Worm (Caenorhabditis elegans) whole organism, young adult: ENCODE results near the gene cab-1.
A peak's percentile ranks its signal among the peaks of the same experiment; 100 is the strongest.

Experiments
- B0261.1 ChIP-seq: sonication (generic microtip); optimal IDR thresholded peaks from 2 replicates; lab custom pipeline; 2016; ENCODE audit warnings: mild to moderate bottlenecking, missing genetic modification characterization, moderate library complexity, missing compliant biosample characterization
- B0336.3 ChIP-seq: fragments of 200-800 bp; sonication (Bioruptor generic); IDR thresholded peaks from 2 replicates; pipeline ENCODE4 v1.3.6; 2022; ENCODE audit warnings: missing genetic modification characterization, missing compliant biosample characterization
- D2030.7 ChIP-seq: fragments of 200-800 bp; sonication (Bioruptor generic); IDR thresholded peaks from 2 replicates; pipeline ENCODE4 v1.3.6; 2022; ENCODE audit warnings: missing genetic modification reagents, missing genetic modification characterization, missing compliant biosample characterization
- F22D6.2 ChIP-seq: sonication (generic microtip); optimal IDR thresholded peaks from 2 replicates; lab custom pipeline; 2016; ENCODE audit warnings: mild to moderate bottlenecking, missing genetic modification characterization, missing compliant biosample characterization
- F39B2.1 ChIP-seq: fragments of 200-800 bp; sonication (Bioruptor generic); IDR thresholded peaks from 2 replicates; pipeline ENCODE4 v1.3.6; 2022; ENCODE audit warnings: missing genetic modification reagents, missing genetic modification characterization, missing compliant biosample characterization
- F49E8.2 ChIP-seq: sonication (generic microtip); optimal IDR thresholded peaks from 3 replicates; lab custom pipeline; 2017; ENCODE audit warnings: missing genetic modification characterization, mild to moderate bottlenecking, missing compliant biosample characterization, antibody characterized with exemption, moderate library complexity; ENCODE audit not compliant: insufficient read depth
- K11D2.4 ChIP-seq: fragments of 200-800 bp; sonication (Bioruptor generic); IDR thresholded peaks from 2 replicates; pipeline ENCODE4 v1.3.6; 2022; ENCODE audit warnings: missing genetic modification reagents, missing genetic modification characterization, missing compliant biosample characterization
- Y53F4B.3 ChIP-seq: fragments of 200-800 bp; sonication (Bioruptor generic); IDR thresholded peaks from 2 replicates; pipeline ENCODE4 v1.3.6; 2022; ENCODE audit warnings: missing genetic modification reagents, missing genetic modification characterization, missing compliant biosample characterization
- Y53G8AR.9 ChIP-seq: fragments of 200-800 bp; sonication (Bioruptor generic); conservative IDR thresholded peaks from 2 replicates; pipeline ENCODE4 v1.3.6; 2022; ENCODE audit warnings: missing genetic modification reagents, missing genetic modification characterization, missing compliant biosample characterization
- aptf-3 ChIP-seq: fragments of 200-800 bp; sonication (Bioruptor generic); IDR thresholded peaks from 2 replicates; pipeline ENCODE4 v1.3.6; 2022; ENCODE audit warnings: missing genetic modification characterization, missing compliant biosample characterization
- atf-7 ChIP-seq: sonication (generic microtip); optimal IDR thresholded peaks from 2 replicates; lab custom pipeline; 2017; ENCODE audit warnings: mild to moderate bottlenecking, missing genetic modification characterization, missing compliant biosample characterization
- attf-6 ChIP-seq: fragments of 200-800 bp; sonication (Bioruptor generic); IDR thresholded peaks from 2 replicates; pipeline ENCODE4 v1.3.6; 2022; ENCODE audit warnings: missing genetic modification reagents, missing genetic modification characterization, missing compliant biosample characterization
- ccch-3 ChIP-seq: fragments of 200-800 bp; sonication (Bioruptor generic); optimal IDR thresholded peaks from 2 replicates; lab custom pipeline; 2018; ENCODE audit warnings: mild to moderate bottlenecking, missing genetic modification characterization, missing compliant biosample characterization
- cebp-2 ChIP-seq: fragments of 200-800 bp; sonication (Bioruptor generic); IDR thresholded peaks from 2 replicates; pipeline ENCODE4 v1.3.6; 2022; ENCODE audit warnings: missing genetic modification characterization, missing compliant biosample characterization
- ceh-27 ChIP-seq: fragments of 200-800 bp; sonication (Bioruptor generic); optimal IDR thresholded peaks from 2 replicates; lab custom pipeline; 2018; ENCODE audit warnings: mild to moderate bottlenecking, missing genetic modification characterization, moderate library complexity, missing compliant biosample characterization
- ceh-40 ChIP-seq: fragments of 200-800 bp; sonication (Bioruptor generic); IDR thresholded peaks from 2 replicates; pipeline ENCODE4 v1.3.6; 2022; ENCODE audit warnings: missing genetic modification characterization, missing compliant biosample characterization
- ceh-58 ChIP-seq: fragments of 200-800 bp; sonication (Bioruptor generic); IDR thresholded peaks from 2 replicates; pipeline ENCODE4 v1.3.6; 2022; ENCODE audit warnings: missing genetic modification characterization, missing compliant biosample characterization
- ceh-79 ChIP-seq: sonication (generic microtip); optimal IDR thresholded peaks from 2 replicates; lab custom pipeline; 2017; ENCODE audit warnings: mild to moderate bottlenecking, missing genetic modification characterization, missing compliant biosample characterization
- chd-7 ChIP-seq: sonication (generic microtip); optimal IDR thresholded peaks from 2 replicates; lab custom pipeline; 2016; ENCODE audit warnings: mild to moderate bottlenecking, missing genetic modification characterization, moderate library complexity, missing compliant biosample characterization
- efl-1 ChIP-seq: fragments of 150-350 bp; optimal IDR thresholded peaks from 2 replicates; lab custom pipeline; 2014; ENCODE audit warnings: missing biosample characterization, missing genetic modification reagents, missing genetic modification characterization
- egl-44 ChIP-seq: fragments of 200-800 bp; sonication (Bioruptor generic); IDR thresholded peaks from 2 replicates; pipeline ENCODE4 v1.3.6; 2022; ENCODE audit warnings: missing genetic modification reagents, missing genetic modification characterization, missing compliant biosample characterization
- ekl-4 ChIP-seq: fragments of 200-800 bp; sonication (Bioruptor generic); IDR thresholded peaks from 2 replicates; pipeline ENCODE4 v1.3.6; 2022; ENCODE audit warnings: missing genetic modification reagents, missing genetic modification characterization, missing compliant biosample characterization
- gei-17 ChIP-seq: fragments of 200-800 bp; sonication (Bioruptor generic); optimal IDR thresholded peaks from 2 replicates; lab custom pipeline; 2018; ENCODE audit warnings: mild to moderate bottlenecking, missing genetic modification characterization, missing compliant biosample characterization
- hmg-1.2 ChIP-seq: fragments of 200-800 bp; sonication (Bioruptor generic); IDR thresholded peaks from 2 replicates; pipeline ENCODE4 v1.3.6; 2022; ENCODE audit warnings: missing genetic modification reagents, missing genetic modification characterization, missing compliant biosample characterization
- hmg-20 ChIP-seq: fragments of 200-800 bp; sonication (Bioruptor generic); IDR thresholded peaks from 2 replicates; pipeline ENCODE4 v1.3.6; 2022; ENCODE audit warnings: missing genetic modification reagents, missing genetic modification characterization, missing compliant biosample characterization
- hrde-1 ChIP-seq: sonication (generic microtip); optimal IDR thresholded peaks from 2 replicates; lab custom pipeline; 2016; ENCODE audit warnings: missing genetic modification characterization, mild to moderate bottlenecking, missing compliant biosample characterization, moderate library complexity, missing genotype, missing genetic modification reagents, borderline replicate concordance
- hsf-1 ChIP-seq: fragments of 200-800 bp; sonication (Bioruptor generic); IDR thresholded peaks from 2 replicates; pipeline ENCODE4 v1.3.6; 2022; ENCODE audit warnings: missing genetic modification reagents, missing genetic modification characterization, missing compliant biosample characterization
- let-526 ChIP-seq: fragments of 200-800 bp; sonication (Bioruptor generic); IDR thresholded peaks from 2 replicates; pipeline ENCODE4 v1.3.6; 2022; ENCODE audit warnings: missing genetic modification reagents, missing genetic modification characterization, missing compliant biosample characterization
- lsy-27 ChIP-seq: sonication (generic microtip); optimal IDR thresholded peaks from 2 replicates; lab custom pipeline; 2017; ENCODE audit warnings: missing genetic modification characterization, mild to moderate bottlenecking, missing compliant biosample characterization, antibody characterized with exemption, missing genotype, borderline replicate concordance; ENCODE audit not compliant: insufficient read depth
- madf-3 ChIP-seq: fragments of 200-800 bp; sonication (Bioruptor generic); IDR thresholded peaks from 2 replicates; pipeline ENCODE4 v1.3.6; 2022; ENCODE audit warnings: missing genetic modification reagents, missing genetic modification characterization, missing compliant biosample characterization
- mel-28 ChIP-seq: sonication (generic microtip); optimal IDR thresholded peaks from 2 replicates; lab custom pipeline; 2016; ENCODE audit warnings: borderline replicate concordance, mild to moderate bottlenecking, missing genetic modification characterization, missing compliant biosample characterization
- nfyb-1 ChIP-seq: fragments of 200-800 bp; sonication (Bioruptor generic); IDR thresholded peaks from 2 replicates; pipeline ENCODE4 v1.3.6; 2022; ENCODE audit warnings: missing genetic modification reagents, missing genetic modification characterization, missing compliant biosample characterization
- repo-1 ChIP-seq: sonication (generic microtip); optimal IDR thresholded peaks from 2 replicates; lab custom pipeline; 2017; ENCODE audit warnings: mild to moderate bottlenecking, missing genetic modification characterization, missing compliant biosample characterization
- sdz-38 ChIP-seq: sonication (generic microtip); optimal IDR thresholded peaks from 2 replicates; lab custom pipeline; 2016; ENCODE audit warnings: missing genotype, missing genetic modification characterization, missing compliant biosample characterization
- sea-2 ChIP-seq: fragments of 200-800 bp; sonication (Bioruptor generic); IDR thresholded peaks from 2 replicates; pipeline ENCODE4 v1.3.6; 2022; ENCODE audit warnings: missing genetic modification characterization, missing compliant biosample characterization
- snpc-1.1 ChIP-seq: sonication (generic microtip); optimal IDR thresholded peaks from 2 replicates; lab custom pipeline; 2017; ENCODE audit warnings: missing genetic modification characterization, mild to moderate bottlenecking, missing compliant biosample characterization, antibody characterized with exemption, moderate library complexity, missing genotype, missing genetic modification reagents; ENCODE audit not compliant: insufficient read depth
- snpc-4 ChIP-seq, 5 experiments: fragments of 150-350 bp in 1 of 5; sonication (generic microtip) in 4 of 5; optimal IDR thresholded peaks; 2 replicates each; lab custom pipeline; 2014 to 2018; ENCODE audit warnings: missing genetic modification characterization in 5 of 5, missing biosample characterization in 3 of 5, antibody characterized with exemption in 2 of 5, mild to moderate bottlenecking in 2 of 5, missing compliant biosample characterization in 2 of 5, missing genotype in 2 of 5, moderate library complexity in 2 of 5, missing genetic modification reagents in 1 of 5
- tbp1 ChIP-seq: fragments of 200-800 bp; sonication (Bioruptor generic); optimal IDR thresholded peaks from 2 replicates; lab custom pipeline; 2018; ENCODE audit warnings: mild to moderate bottlenecking, missing genetic modification characterization, missing compliant biosample characterization
- zim-3 ChIP-seq: sonication (generic microtip); optimal IDR thresholded peaks from 2 replicates; lab custom pipeline; 2017; ENCODE audit warnings: mild to moderate bottlenecking, missing genetic modification characterization, moderate library complexity, missing compliant biosample characterization
- ztf-18 ChIP-seq: sonication (generic microtip); optimal IDR thresholded peaks from 2 replicates; lab custom pipeline; 2016; ENCODE audit warnings: missing genotype, mild to moderate bottlenecking, missing genetic modification characterization, missing compliant biosample characterization
- ztf-22 ChIP-seq: fragments of 200-800 bp; sonication (Bioruptor generic); optimal IDR thresholded peaks from 2 replicates; lab custom pipeline; 2018; ENCODE audit warnings: mild to moderate bottlenecking, missing genetic modification characterization, moderate library complexity, missing compliant biosample characterization
- ztf-26 ChIP-seq: sonication (generic microtip); optimal IDR thresholded peaks from 2 replicates; lab custom pipeline; 2017; ENCODE audit warnings: missing genetic modification characterization, missing compliant biosample characterization
- ztf-3 ChIP-seq: fragments of 200-800 bp; sonication (Bioruptor generic); optimal IDR thresholded peaks from 2 replicates; lab custom pipeline; 2018; ENCODE audit warnings: mild to moderate bottlenecking, missing genetic modification characterization, missing compliant biosample characterization
- ztf-6 ChIP-seq: fragments of 200-800 bp; sonication (Bioruptor generic); IDR thresholded peaks from 2 replicates; pipeline ENCODE4 v1.3.6; 2022; ENCODE audit warnings: missing genetic modification reagents, missing genetic modification characterization, missing compliant biosample characterization

Gene cab-1

ce11 chrX:12205478-12206059 lies 7.1 kb downstream of the cab-1 start (continued):
- TF ChIP-seq snpc-1.1 (tag; lab: Kevin White, UChicago) (no peak), ekl-4 (no peak), B0261.1 (tag; lab: Kevin White, UChicago) (no peak), atf-7 (tag; lab: Kevin White, UChicago) (peak; percentile 25), egl-44 (GFP tag; lab: Robert Waterston, UW) (no peak), efl-1 (no peak), sea-2 (no peak), chd-7 (tag; lab: Kevin White, UChicago) (peak; percentile 34), ztf-22 (GFP tag; lab: Kevin White, UChicago) (no peak), let-526 (GFP tag; lab: Robert Waterston, UW) (no peak), ceh-40 (no peak), ztf-6 (GFP tag; lab: Robert Waterston, UW) (no peak), zim-3 (tag; lab: Kevin White, UChicago) (peak; percentile 16), hmg-20 (GFP tag; lab: Robert Waterston, UW) (no peak), D2030.7 (GFP tag; lab: Robert Waterston, UW) (no peak), hrde-1 (tag; lab: Kevin White, UChicago) (no peak), F22D6.2 (no peak), ceh-79 (no peak), cebp-2 (no peak), tbp1 (no peak), Y53G8AR.9 (GFP tag; lab: Robert Waterston, UW) (no peak), sdz-38 (tag; lab: Kevin White, UChicago) (no peak), snpc-4 (GFP tag; optimal IDR thresholded peaks at IDR 0.05; lab: Kevin White, UChicago) (no peak), snpc-4 (tag; optimal IDR thresholded peaks at IDR 0.05; lab: Kevin White, UChicago) (peak in 1 of 4 experiments; percentile 22), ztf-3 (GFP tag; lab: Kevin White, UChicago) (no peak), ztf-18 (tag; lab: Kevin White, UChicago) (no peak), hmg-1.2 (GFP tag; lab: Robert Waterston, UW) (no peak)

DNA sequence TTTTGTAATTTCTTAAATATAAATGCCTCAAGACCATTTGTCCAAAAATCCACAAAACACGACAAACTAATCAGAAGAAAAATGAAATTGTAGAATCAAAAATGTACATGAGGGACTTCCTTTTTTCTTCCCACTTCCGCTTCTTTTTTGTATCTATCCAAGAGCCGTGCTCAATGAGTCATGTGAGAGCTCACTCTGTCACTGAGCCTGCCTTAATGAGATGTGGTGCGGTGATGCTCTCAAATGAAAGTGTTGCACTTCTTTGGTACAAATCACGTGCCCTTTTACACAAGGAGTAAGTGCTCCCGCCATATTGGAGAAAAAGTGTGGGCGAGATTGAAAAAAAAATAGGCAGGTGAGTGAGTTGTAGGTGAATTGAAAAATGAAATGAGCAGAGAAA lies 8.4 kb downstream of the cab-1 start:
- TF ChIP-seq chd-7 (tag; lab: Kevin White, UChicago) (peak; percentile 33), lsy-27 (tag; lab: Kevin White, UChicago) (no peak), ceh-27 (GFP tag; lab: Kevin White, UChicago) (peak; percentile 48), hmg-1.2 (GFP tag; lab: Robert Waterston, UW) (no peak), B0336.3 (GFP tag; lab: Robert Waterston, UW) (no peak)

ce11 chrX:12201840-12202239 lies 10.9 kb downstream of the cab-1 start:
- TF ChIP-seq ztf-26 (tag; lab: Kevin White, UChicago) (no peak), F49E8.2 (no peak), mel-28 (tag; lab: Kevin White, UChicago) (no peak), K11D2.4 (GFP tag; lab: Robert Waterston, UW) (no peak), ccch-3 (GFP tag; lab: Kevin White, UChicago) (no peak), aptf-3 (GFP tag; lab: Robert Waterston, UW) (no peak), nfyb-1 (GFP tag; lab: Robert Waterston, UW) (no peak), attf-6 (GFP tag; lab: Robert Waterston, UW) (no peak), gei-17 (GFP tag; lab: Kevin White, UChicago) (no peak), F39B2.1 (GFP tag; lab: Robert Waterston, UW) (no peak), B0261.1 (tag; lab: Kevin White, UChicago) (no peak), Y53F4B.3 (GFP tag; lab: Robert Waterston, UW) (no peak), ceh-58 (no peak), hsf-1 (GFP tag; lab: Robert Waterston, UW) (no peak), madf-3 (GFP tag; lab: Robert Waterston, UW) (no peak), repo-1 (tag; lab: Kevin White, UChicago) (no peak), egl-44 (GFP tag; lab: Robert Waterston, UW) (no peak)
